Fruit fly (Drosophila melanogaster) whole organism, embryonic: ENCODE data around the gene CG13053.

ENCODE experiments used
- Abd-B ChIP-seq: fragments of 200-800 bp; sonication (Bioruptor generic); optimal IDR thresholded peaks from 2 replicates; lab custom pipeline; 2018; ENCODE audit warnings: missing biosample characterization, mild to moderate bottlenecking, missing genetic modification characterization, moderate library complexity
- C15 ChIP-seq: fragments of 200-800 bp; sonication (Bioruptor generic); IDR thresholded peaks from 3 replicates; pipeline ENCODE4 v1.3.6; 2022; ENCODE audit warnings: missing biosample characterization, missing genetic modification characterization
- CG10431 ChIP-seq: fragments of 200-800 bp; sonication (Bioruptor generic); optimal IDR thresholded peaks from 3 replicates; lab custom pipeline; 2018; ENCODE audit warnings: missing biosample characterization, mild to moderate bottlenecking, missing genetic modification characterization
- CG10543 ChIP-seq: fragments of 200-800 bp; sonication (Bioruptor generic); optimal IDR thresholded peaks from 3 replicates; lab custom pipeline; 2017; ENCODE audit warnings: missing biosample characterization, mild to moderate bottlenecking, missing genetic modification characterization, moderate library complexity
- CG10654 ChIP-seq: fragments of 200-800 bp; sonication (Bioruptor generic); optimal IDR thresholded peaks from 2 replicates; lab custom pipeline; 2016; ENCODE audit warnings: missing biosample characterization, missing genetic modification characterization
- CG11398 ChIP-seq: fragments of 200-800 bp; sonication (Bioruptor generic); optimal IDR thresholded peaks from 2 replicates; lab custom pipeline; 2016; ENCODE audit warnings: missing biosample characterization, missing genetic modification characterization
- CG12104 ChIP-seq: fragments of 200-800 bp; sonication (Bioruptor generic); optimal IDR thresholded peaks from 3 replicates; lab custom pipeline; 2016; ENCODE audit warnings: missing biosample characterization, missing genetic modification characterization
- CG12659 ChIP-seq: fragments of 200-800 bp; sonication (Bioruptor generic); optimal IDR thresholded peaks from 3 replicates; lab custom pipeline; 2017; ENCODE audit warnings: mild to moderate bottlenecking, missing biosample characterization, missing genetic modification reagents, missing genetic modification characterization
- CG14050 ChIP-seq: fragments of 200-800 bp; sonication (Bioruptor generic); IDR thresholded peaks from 3 replicates; pipeline ENCODE4 v1.3.6; 2022; ENCODE audit warnings: missing biosample characterization, missing genetic modification characterization
- CG18262 ChIP-seq: fragments of 200-800 bp; optimal IDR thresholded peaks from 3 replicates; lab custom pipeline; 2019; ENCODE audit warnings: missing biosample characterization, mild to moderate bottlenecking, missing genetic modification characterization, moderate library complexity
- CG18476 ChIP-seq: fragments of 200-800 bp; sonication (Bioruptor generic); optimal IDR thresholded peaks from 2 replicates; lab custom pipeline; 2016; ENCODE audit warnings: missing biosample characterization, mild to moderate bottlenecking, missing genetic modification characterization
- CG2129 ChIP-seq: fragments of 200-800 bp; sonication (Bioruptor generic); IDR thresholded peaks from 2 replicates; pipeline ENCODE4 v1.3.6; 2022; ENCODE audit warnings: missing biosample characterization, missing genetic modification characterization; ENCODE audit not compliant: partially characterized antibody
- CG3281 ChIP-seq: fragments of 200-800 bp; sonication (Bioruptor generic); optimal IDR thresholded peaks from 3 replicates; lab custom pipeline; 2017; ENCODE audit warnings: missing biosample characterization, mild to moderate bottlenecking, missing genetic modification characterization
- CG4617 ChIP-seq: fragments of 200-800 bp; sonication (Bioruptor generic); optimal IDR thresholded peaks from 3 replicates; lab custom pipeline; 2016; ENCODE audit warnings: missing biosample characterization, missing genetic modification characterization, borderline replicate concordance
- CG6175 ChIP-seq: fragments of 200-800 bp; sonication (Bioruptor generic); IDR thresholded peaks from 3 replicates; pipeline ENCODE4 v1.3.6; 2022; ENCODE audit warnings: missing biosample characterization, missing genetic modification characterization
- CG7987 ChIP-seq: fragments of 200-800 bp; sonication (Bioruptor generic); optimal IDR thresholded peaks from 2 replicates; lab custom pipeline; 2018; ENCODE audit warnings: missing biosample characterization, mild to moderate bottlenecking, missing genetic modification characterization, moderate library complexity
- CG8089 ChIP-seq: fragments of 200-800 bp; sonication (Bioruptor generic); optimal IDR thresholded peaks from 3 replicates; lab custom pipeline; 2016; ENCODE audit warnings: missing biosample characterization, missing genetic modification characterization
- CG9437 ChIP-seq: fragments of 200-800 bp; sonication (Bioruptor generic); optimal IDR thresholded peaks from 2 replicates; lab custom pipeline; 2018; ENCODE audit warnings: missing biosample characterization, mild to moderate bottlenecking, missing genetic modification characterization
- Dad ChIP-seq: fragments of 200-800 bp; sonication (Bioruptor generic); optimal IDR thresholded peaks from 3 replicates; lab custom pipeline; 2016; ENCODE audit warnings: missing biosample characterization, missing genetic modification characterization
- H2.0 ChIP-seq: fragments of 200-800 bp; sonication (Bioruptor generic); IDR thresholded peaks from 2 replicates; pipeline ENCODE4 v1.3.6; 2022; ENCODE audit warnings: missing biosample characterization, missing genetic modification characterization
- MBD-R2 ChIP-seq: fragments of 200-800 bp; sonication (Bioruptor generic); IDR thresholded peaks from 2 replicates; pipeline ENCODE4 v1.3.6; 2022; ENCODE audit warnings: missing biosample characterization, missing genetic modification characterization
- Mrtf ChIP-seq: fragments of 200-800 bp; sonication (Bioruptor generic); IDR thresholded peaks from 3 replicates; pipeline ENCODE4 v1.3.6; 2022; ENCODE audit warnings: missing biosample characterization, missing genetic modification characterization
- Myb ChIP-seq: fragments of 200-800 bp; sonication (Bioruptor generic); optimal IDR thresholded peaks from 2 replicates; lab custom pipeline; 2016; ENCODE audit warnings: missing biosample characterization, missing genetic modification characterization
- PHDP ChIP-seq: fragments of 200-800 bp; sonication (Bioruptor generic); optimal IDR thresholded peaks from 3 replicates; lab custom pipeline; 2018; ENCODE audit warnings: missing biosample characterization, mild to moderate bottlenecking, missing genetic modification characterization, moderate library complexity
- Sox102F ChIP-seq: fragments of 200-800 bp; sonication (Bioruptor generic); optimal IDR thresholded peaks from 2 replicates; lab custom pipeline; 2018; ENCODE audit warnings: missing biosample characterization, mild to moderate bottlenecking, missing genetic modification characterization, moderate library complexity
- Ssrp ChIP-seq: fragments of 200-800 bp; sonication (Bioruptor generic); optimal IDR thresholded peaks from 2 replicates; lab custom pipeline; 2018; ENCODE audit warnings: missing biosample characterization, mild to moderate bottlenecking, missing genetic modification characterization, moderate library complexity
- Usf ChIP-seq: fragments of 200-800 bp; sonication (Bioruptor generic); optimal IDR thresholded peaks from 2 replicates; lab custom pipeline; 2017; ENCODE audit warnings: missing genotype, missing biosample characterization, missing genetic modification characterization
- Xrp1 ChIP-seq: fragments of 200-800 bp; sonication (Bioruptor generic); IDR thresholded peaks from 2 replicates; pipeline ENCODE4 v1.3.6; 2022; ENCODE audit warnings: missing biosample characterization, missing genetic modification characterization
- amos ChIP-seq: fragments of 200-800 bp; sonication (Bioruptor generic); IDR thresholded peaks from 2 replicates; pipeline ENCODE4 v1.3.6; 2022; ENCODE audit warnings: missing biosample characterization, missing genetic modification characterization; ENCODE audit not compliant: partially characterized antibody
- ara ChIP-seq: fragments of 200-800 bp; sonication (Bioruptor generic); IDR thresholded peaks from 2 replicates; pipeline ENCODE4 v1.3.6; 2022; ENCODE audit warnings: missing biosample characterization, missing genetic modification characterization
- corto ChIP-seq: fragments of 200-800 bp; sonication (Bioruptor generic); optimal IDR thresholded peaks from 2 replicates; lab custom pipeline; 2016; ENCODE audit warnings: missing biosample characterization, mild to moderate bottlenecking, missing genetic modification characterization, moderate library complexity
- grn ChIP-seq: fragments of 200-800 bp; sonication (Bioruptor generic); optimal IDR thresholded peaks from 3 replicates; lab custom pipeline; 2017; ENCODE audit warnings: missing biosample characterization, missing genetic modification characterization
- insv ChIP-seq, 2 experiments: fragments of 200-800 bp; sonication (Bioruptor generic); optimal IDR thresholded peaks; 3 replicates each; lab custom pipeline; 2016 to 2018; ENCODE audit warnings: missing biosample characterization in 2 of 2, missing genetic modification characterization in 2 of 2
- pfk ChIP-seq: fragments of 200-800 bp; sonication (Bioruptor generic); optimal IDR thresholded peaks from 2 replicates; lab custom pipeline; 2018; ENCODE audit warnings: missing biosample characterization, mild to moderate bottlenecking, missing genetic modification characterization, moderate library complexity
- pho ChIP-seq: fragments of 200-800 bp; sonication (Bioruptor generic); optimal IDR thresholded peaks from 2 replicates; lab custom pipeline; 2016; ENCODE audit warnings: missing biosample characterization, missing genetic modification characterization
- pita ChIP-seq: fragments of 200-800 bp; sonication (Bioruptor generic); optimal IDR thresholded peaks from 2 replicates; lab custom pipeline; 2017; ENCODE audit warnings: missing biosample characterization, mild to moderate bottlenecking, missing genetic modification characterization
- salm ChIP-seq: fragments of 200-800 bp; sonication (Bioruptor generic); optimal IDR thresholded peaks from 2 replicates; lab custom pipeline; 2018; ENCODE audit warnings: missing biosample characterization, mild to moderate bottlenecking, missing genetic modification characterization
- sisA ChIP-seq: fragments of 200-800 bp; sonication (Bioruptor generic); IDR thresholded peaks from 2 replicates; pipeline ENCODE4 v1.3.6; 2022; ENCODE audit warnings: missing biosample characterization, missing genetic modification characterization
- sr ChIP-seq: fragments of 200-800 bp; sonication (Bioruptor generic); IDR thresholded peaks from 3 replicates; pipeline ENCODE4 v1.3.6; 2022; ENCODE audit warnings: missing biosample characterization, missing genetic modification characterization
- yki ChIP-seq: fragments of >200 bp; optimal IDR thresholded peaks from 3 replicates; lab custom pipeline; 2018

The CG13053 gene

dm6 chr3L:16228659-16229205 lies 30.8 kb downstream of the CG13053 start, which contains the start of gene Tmx3 (continued):
- TF ChIP-seq Xrp1 (GFP tag; lab: Robert Waterston, UW) = peak; percentile 90
- peak; percentile 74 for TF ChIP-seq CG3281 (GFP tag; lab: Kevin White, UChicago)
- peak; percentile 90 for TF ChIP-seq Abd-B
- peak; percentile 76; the same call in 2 of the 3 replicates for TF ChIP-seq C15
- TF ChIP-seq Dad (GFP tag; lab: Kevin White, UChicago) = peak; percentile 58
- TF ChIP-seq CG14050 (GFP tag; lab: Robert Waterston, UW) = peak; percentile 78
- TF ChIP-seq CG10654 (GFP tag; lab: Kevin White, UChicago) = peak; percentile 87
- TF ChIP-seq salm (tag; lab: Kevin White, UChicago) = no peak
- TF ChIP-seq CG2129 (GFP tag; lab: Robert Waterston, UW) = no peak
- peak; percentile 91 for TF ChIP-seq PHDP
- peak; percentile 62 for TF ChIP-seq corto (GFP tag; lab: Kevin White, UChicago)
- TF ChIP-seq CG9437 (GFP tag; lab: Kevin White, UChicago) = peak; percentile 74
- TF ChIP-seq CG6175 (GFP tag; lab: Robert Waterston, UW) = peak; percentile 65; the same call in 2 of the 3 replicates
- TF ChIP-seq sisA (GFP tag; lab: Robert Waterston, UW) = peak; percentile 90
- no peak for TF ChIP-seq amos (GFP tag; lab: Robert Waterston, UW)
- TF ChIP-seq ara (GFP tag; lab: Robert Waterston, UW) = peak; percentile 87
- TF ChIP-seq H2.0 (GFP tag; lab: Robert Waterston, UW) = peak; percentile 94
- TF ChIP-seq CG11398 = no peak
- no peak for TF ChIP-seq pfk (GFP tag; lab: Kevin White, UChicago)
- peak; percentile 92 for TF ChIP-seq Ssrp (tag; lab: Kevin White, UChicago)
- TF ChIP-seq pita (GFP tag; lab: Kevin White, UChicago) = no peak
- TF ChIP-seq Usf (GFP tag; lab: Kevin White, UChicago) = peak; percentile 81
- TF ChIP-seq Sox102F (GFP tag; lab: Kevin White, UChicago) = peak; percentile 92
- TF ChIP-seq CG10543 (GFP tag; lab: Kevin White, UChicago) = no peak
- TF ChIP-seq CG18262 (tag; lab: Kevin White, UChicago) = peak; percentile 91
- TF ChIP-seq CG10431 (GFP tag; lab: Kevin White, UChicago) = peak; percentile 59
- TF ChIP-seq yki (lab: Kevin White, UChicago) = no peak
- no peak for TF ChIP-seq CG7987 (GFP tag; lab: Kevin White, UChicago)
- peak; percentile 35 for TF ChIP-seq CG8089 (GFP tag; lab: Kevin White, UChicago)
- no peak for TF ChIP-seq grn (GFP tag; lab: Kevin White, UChicago)
- TF ChIP-seq insv (GFP tag; optimal IDR thresholded peaks at IDR 0.05; lab: Kevin White, UChicago) = peak in 1 of 2 experiments; percentile 58
- peak; percentile 32; the same call in 1 of the 3 replicates for TF ChIP-seq sr (GFP tag; lab: Robert Waterston, UW)
- peak; percentile 94 for TF ChIP-seq MBD-R2 (GFP tag; lab: Robert Waterston, UW)
- TF ChIP-seq CG18476 (GFP tag; lab: Kevin White, UChicago) = no peak
- TF ChIP-seq Mrtf (GFP tag; lab: Robert Waterston, UW) = peak; percentile 84; the same call in 2 of the 3 replicates
- peak; percentile 20 for TF ChIP-seq Myb
- TF ChIP-seq pho (GFP tag; lab: Kevin White, UChicago) = peak; percentile 71
- peak; percentile 76 for TF ChIP-seq CG12104
- TF ChIP-seq CG4617 (GFP tag; lab: Kevin White, UChicago) = peak; percentile 90
- peak; percentile 92 for TF ChIP-seq CG12659 (GFP tag; lab: Kevin White, UChicago)
